Fruit fly (Drosophila melanogaster): Measurements from ENCODE around the gene bi.

dm6 chrX:4493192-4493900 is 80.7 kb downstream of the bi start:
- TF ChIP-seq h (optimal IDR thresholded peaks at IDR 0.05) (no peak), psq (optimal IDR thresholded peaks at IDR 0.05) (no peak), insv (optimal IDR thresholded peaks at IDR 0.05) (no peak), Myc (optimal IDR thresholded peaks at IDR 0.05) (no peak)

All from Kc167 (cell line).